Fruit fly (Drosophila melanogaster) whole organism, prepupa: Measurements from ENCODE around the gene CG6712.
A peak's percentile ranks its signal among the peaks of the same experiment; 100 is the strongest.

ENCODE experiments used
- CG10669 ChIP-seq: fragments of 200-800 bp; sonication (Bioruptor generic); optimal IDR thresholded peaks from 3 replicates; lab custom pipeline; 2018; ENCODE audit warnings: missing biosample characterization, mild to moderate bottlenecking, missing genetic modification characterization, moderate library complexity
- CG11762 ChIP-seq: fragments of 200-800 bp; sonication (Bioruptor generic); optimal IDR thresholded peaks from 3 replicates; lab custom pipeline; 2016; ENCODE audit warnings: missing biosample characterization, missing genetic modification characterization; ENCODE audit not compliant: insufficient read depth
- CG11902 ChIP-seq: fragments of 200-800 bp; sonication (Bioruptor generic); optimal IDR thresholded peaks from 3 replicates; lab custom pipeline; 2016; ENCODE audit warnings: missing biosample characterization, missing genetic modification characterization
- CG15336 ChIP-seq: fragments of 200-800 bp; sonication (Bioruptor generic); IDR thresholded peaks from 2 replicates; pipeline ENCODE4 v1.3.6; 2022; ENCODE audit warnings: missing biosample characterization, missing genetic modification characterization
- CG1621 ChIP-seq: fragments of 200-800 bp; sonication (Bioruptor generic); optimal IDR thresholded peaks from 3 replicates; lab custom pipeline; 2018; ENCODE audit warnings: missing biosample characterization, mild to moderate bottlenecking, missing genetic modification characterization
- CG16779 ChIP-seq: fragments of 200-800 bp; sonication (Bioruptor generic); optimal IDR thresholded peaks from 3 replicates; lab custom pipeline; 2017; ENCODE audit warnings: missing biosample characterization, mild to moderate bottlenecking, missing genetic modification characterization
- CG3032 ChIP-seq: fragments of 200-800 bp; optimal IDR thresholded peaks from 2 replicates; lab custom pipeline; 2019; ENCODE audit warnings: missing biosample characterization, mild to moderate bottlenecking, missing genetic modification characterization, moderate library complexity
- CG31627 ChIP-seq: fragments of 200-800 bp; sonication (Bioruptor generic); optimal IDR thresholded peaks from 3 replicates; lab custom pipeline; 2016; ENCODE audit warnings: missing biosample characterization, missing genetic modification characterization
- CG32006 ChIP-seq: fragments of 200-800 bp; sonication (Bioruptor generic); optimal IDR thresholded peaks from 3 replicates; lab custom pipeline; 2017; ENCODE audit warnings: missing biosample characterization, mild to moderate bottlenecking, missing genetic modification characterization
- CG3919 ChIP-seq: fragments of 200-800 bp; sonication (Bioruptor generic); optimal IDR thresholded peaks from 3 replicates; lab custom pipeline; 2016; ENCODE audit warnings: missing biosample characterization, missing genetic modification characterization
- CG4318 ChIP-seq: fragments of 200-800 bp; sonication (Bioruptor generic); optimal IDR thresholded peaks from 3 replicates; lab custom pipeline; 2017; ENCODE audit warnings: missing biosample characterization, mild to moderate bottlenecking, missing genetic modification characterization
- CG6163 ChIP-seq: fragments of 200-800 bp; sonication (Bioruptor generic); IDR thresholded peaks from 3 replicates; pipeline ENCODE4 v1.3.6; 2022; ENCODE audit warnings: missing biosample characterization, missing genetic modification characterization
- CG6792 ChIP-seq: fragments of 200-800 bp; sonication (Bioruptor generic); optimal IDR thresholded peaks from 3 replicates; lab custom pipeline; 2016; ENCODE audit warnings: missing biosample characterization, missing genetic modification characterization
- CG6808 ChIP-seq: fragments of 200-800 bp; sonication (Bioruptor generic); optimal IDR thresholded peaks from 3 replicates; lab custom pipeline; 2017; ENCODE audit warnings: missing biosample characterization, missing genetic modification characterization, mild to moderate bottlenecking, moderate library complexity, missing genetic modification reagents
- CG6854 ChIP-seq: fragments of 200-800 bp; sonication (Bioruptor generic); optimal IDR thresholded peaks from 2 replicates; lab custom pipeline; 2017; ENCODE audit warnings: missing biosample characterization, mild to moderate bottlenecking, missing genetic modification characterization
- CG7368 ChIP-seq: fragments of 200-800 bp; sonication (Bioruptor generic); optimal IDR thresholded peaks from 3 replicates; lab custom pipeline; 2016; ENCODE audit warnings: missing biosample characterization, missing genetic modification characterization
- CG8119 ChIP-seq: fragments of 200-800 bp; sonication (Bioruptor generic); IDR thresholded peaks from 3 replicates; pipeline ENCODE4 v1.3.6; 2022; ENCODE audit warnings: missing biosample characterization, missing genetic modification characterization
- CG8319 ChIP-seq: fragments of 200-800 bp; sonication (Bioruptor generic); optimal IDR thresholded peaks from 3 replicates; lab custom pipeline; 2016; ENCODE audit warnings: missing biosample characterization, missing genetic modification characterization
- CG8632 ChIP-seq: fragments of 200-800 bp; sonication (Bioruptor generic); optimal IDR thresholded peaks from 3 replicates; lab custom pipeline; 2016; ENCODE audit warnings: missing biosample characterization, missing genetic modification characterization
- Eip75B ChIP-seq: fragments of 200-800 bp; sonication (Bioruptor generic); optimal IDR thresholded peaks from 3 replicates; lab custom pipeline; 2016; ENCODE audit warnings: missing biosample characterization, missing genetic modification characterization
- Eip78C ChIP-seq: fragments of 200-800 bp; sonication (Bioruptor generic); peaks from one replicate; lab custom pipeline; 2016; ENCODE audit warnings: missing biosample characterization, missing genetic modification characterization
- Ets21C ChIP-seq: fragments of 200-800 bp; sonication (Bioruptor generic); optimal IDR thresholded peaks from 3 replicates; lab custom pipeline; 2016; ENCODE audit warnings: missing biosample characterization, missing genetic modification characterization
- Gug ChIP-seq: fragments of 200-800 bp; sonication (Bioruptor generic); IDR thresholded peaks from 2 replicates; pipeline ENCODE4 v1.3.6; 2022; ENCODE audit warnings: missing biosample characterization, missing genetic modification characterization
- Hr38 ChIP-seq: sonication (Bioruptor generic); optimal IDR thresholded peaks from 2 replicates; lab custom pipeline; 2016; ENCODE audit warnings: missing biosample characterization, missing genetic modification characterization
- Hr39 ChIP-seq: fragments of 200-800 bp; sonication (Bioruptor generic); optimal IDR thresholded peaks from 2 replicates; lab custom pipeline; 2016; ENCODE audit warnings: missing biosample characterization, missing genetic modification characterization
- Lpt ChIP-seq: fragments of 200-800 bp; sonication (Bioruptor generic); optimal IDR thresholded peaks from 3 replicates; lab custom pipeline; 2016; ENCODE audit warnings: missing biosample characterization, missing genetic modification characterization
- Met ChIP-seq: fragments of 200-800 bp; sonication (Bioruptor generic); optimal IDR thresholded peaks from 3 replicates; lab custom pipeline; 2016; ENCODE audit warnings: missing biosample characterization, missing genetic modification characterization
- OdsH ChIP-seq: fragments of 200-800 bp; sonication (Bioruptor generic); optimal IDR thresholded peaks from 3 replicates; lab custom pipeline; 2016; ENCODE audit warnings: missing biosample characterization, missing genetic modification characterization
- Smox ChIP-seq: fragments of 200-800 bp; sonication (Bioruptor generic); optimal IDR thresholded peaks from 3 replicates; lab custom pipeline; 2016; ENCODE audit warnings: missing biosample characterization, missing genetic modification characterization
- Sox102F ChIP-seq: fragments of 200-800 bp; sonication (Bioruptor generic); optimal IDR thresholded peaks from 2 replicates; lab custom pipeline; 2016; ENCODE audit warnings: missing biosample characterization, mild to moderate bottlenecking, missing genetic modification characterization
- Sox15 ChIP-seq: fragments of 200-800 bp; sonication (Bioruptor generic); optimal IDR thresholded peaks from 3 replicates; lab custom pipeline; 2016; ENCODE audit warnings: missing biosample characterization, missing genetic modification characterization
- achi ChIP-seq: fragments of 200-800 bp; sonication (Bioruptor generic); optimal IDR thresholded peaks from 3 replicates; lab custom pipeline; 2016; ENCODE audit warnings: missing biosample characterization, missing genetic modification characterization
- dac ChIP-seq: fragments of 200-800 bp; sonication (Bioruptor generic); optimal IDR thresholded peaks from 2 replicates; lab custom pipeline; 2017; ENCODE audit warnings: missing biosample characterization, mild to moderate bottlenecking, missing genetic modification characterization
- dsx ChIP-seq: fragments of 200-800 bp; optimal IDR thresholded peaks from 3 replicates; lab custom pipeline; 2019; ENCODE audit warnings: missing biosample characterization, mild to moderate bottlenecking, missing genetic modification characterization, moderate library complexity; ENCODE audit not compliant: poor library complexity, severe bottlenecking
- eg ChIP-seq: fragments of 200-800 bp; sonication (Bioruptor generic); IDR thresholded peaks from 3 replicates; pipeline ENCODE4 v1.3.6; 2022; ENCODE audit warnings: missing biosample characterization, missing genetic modification characterization
- esn ChIP-seq: fragments of 200-800 bp; sonication (Bioruptor generic); optimal IDR thresholded peaks from 2 replicates; lab custom pipeline; 2016; ENCODE audit warnings: missing biosample characterization, mild to moderate bottlenecking, missing genetic modification characterization, moderate library complexity
- fd59A ChIP-seq: fragments of 200-800 bp; sonication (Bioruptor generic); optimal IDR thresholded peaks from 2 replicates; lab custom pipeline; 2017; ENCODE audit warnings: missing biosample characterization, mild to moderate bottlenecking, missing genetic modification characterization, missing genetic modification reagents
- fd85E ChIP-seq: fragments of 200-800 bp; sonication (Bioruptor generic); optimal IDR thresholded peaks from 3 replicates; lab custom pipeline; 2016; ENCODE audit warnings: missing biosample characterization, missing genetic modification characterization
- fkh ChIP-seq: fragments of 200-800 bp; sonication (Bioruptor generic); optimal IDR thresholded peaks from 3 replicates; lab custom pipeline; 2017; ENCODE audit warnings: missing biosample characterization, mild to moderate bottlenecking, missing genetic modification characterization, moderate library complexity
- lz ChIP-seq: fragments of 200-800 bp; sonication (Bioruptor generic); optimal IDR thresholded peaks from 3 replicates; lab custom pipeline; 2016; ENCODE audit warnings: missing biosample characterization, missing genetic modification characterization
- net ChIP-seq: fragments of 200-800 bp; sonication (Bioruptor generic); optimal IDR thresholded peaks from 3 replicates; lab custom pipeline; 2016; ENCODE audit warnings: missing biosample characterization, missing genetic modification characterization
- pdm3 ChIP-seq: fragments of 200-800 bp; sonication (Bioruptor generic); optimal IDR thresholded peaks from 3 replicates; lab custom pipeline; 2016; ENCODE audit warnings: missing biosample characterization, missing genetic modification characterization
- ss ChIP-seq, 2 experiments: fragments of 200-800 bp; sonication (Bioruptor generic); optimal IDR thresholded peaks; 2 replicates in 1 of 2; 3 replicates in 1 of 2; lab custom pipeline; 2017 to 2018; ENCODE audit warnings: mild to moderate bottlenecking in 2 of 2, missing biosample characterization in 2 of 2, missing genetic modification characterization in 2 of 2, moderate library complexity in 1 of 2
- svp ChIP-seq: fragments of 200-800 bp; sonication (Bioruptor generic); peaks from one replicate; lab custom pipeline; 2016; ENCODE audit warnings: missing biosample characterization, missing genetic modification characterization
- topi ChIP-seq: fragments of 200-800 bp; sonication (Bioruptor generic); optimal IDR thresholded peaks from 3 replicates; lab custom pipeline; 2016; ENCODE audit warnings: missing biosample characterization, missing genetic modification characterization
- vri ChIP-seq: fragments of 200-800 bp; sonication (Bioruptor generic); optimal IDR thresholded peaks from 3 replicates; lab custom pipeline; 2016; ENCODE audit warnings: missing biosample characterization, mild to moderate bottlenecking, missing genetic modification characterization

The CG6712 gene

dm6 chr2L:12107087-12107486, 10.8 kb upstream of the CG6712 start:
- TF ChIP-seq dsx (GFP tag; lab: Kevin White, UChicago), result no peak
- TF ChIP-seq lz (GFP tag; lab: Kevin White, UChicago), result no peak
- TF ChIP-seq Hr38, result no peak
- no peak for TF ChIP-seq ss (GFP tag; optimal IDR thresholded peaks at IDR 0.05; lab: Kevin White, UChicago)
- no peak for TF ChIP-seq Gug (GFP tag; lab: Robert Waterston, UW)
- TF ChIP-seq Eip75B (GFP tag; lab: Kevin White, UChicago), result no peak
- no peak for TF ChIP-seq Sox15 (GFP tag; lab: Kevin White, UChicago)
- no peak for TF ChIP-seq CG6854 (GFP tag; lab: Kevin White, UChicago)
- no peak for TF ChIP-seq Smox
- no peak for TF ChIP-seq svp (GFP tag; lab: Kevin White, UChicago)
- no peak for TF ChIP-seq pdm3 (GFP tag; lab: Kevin White, UChicago)

DNA sequence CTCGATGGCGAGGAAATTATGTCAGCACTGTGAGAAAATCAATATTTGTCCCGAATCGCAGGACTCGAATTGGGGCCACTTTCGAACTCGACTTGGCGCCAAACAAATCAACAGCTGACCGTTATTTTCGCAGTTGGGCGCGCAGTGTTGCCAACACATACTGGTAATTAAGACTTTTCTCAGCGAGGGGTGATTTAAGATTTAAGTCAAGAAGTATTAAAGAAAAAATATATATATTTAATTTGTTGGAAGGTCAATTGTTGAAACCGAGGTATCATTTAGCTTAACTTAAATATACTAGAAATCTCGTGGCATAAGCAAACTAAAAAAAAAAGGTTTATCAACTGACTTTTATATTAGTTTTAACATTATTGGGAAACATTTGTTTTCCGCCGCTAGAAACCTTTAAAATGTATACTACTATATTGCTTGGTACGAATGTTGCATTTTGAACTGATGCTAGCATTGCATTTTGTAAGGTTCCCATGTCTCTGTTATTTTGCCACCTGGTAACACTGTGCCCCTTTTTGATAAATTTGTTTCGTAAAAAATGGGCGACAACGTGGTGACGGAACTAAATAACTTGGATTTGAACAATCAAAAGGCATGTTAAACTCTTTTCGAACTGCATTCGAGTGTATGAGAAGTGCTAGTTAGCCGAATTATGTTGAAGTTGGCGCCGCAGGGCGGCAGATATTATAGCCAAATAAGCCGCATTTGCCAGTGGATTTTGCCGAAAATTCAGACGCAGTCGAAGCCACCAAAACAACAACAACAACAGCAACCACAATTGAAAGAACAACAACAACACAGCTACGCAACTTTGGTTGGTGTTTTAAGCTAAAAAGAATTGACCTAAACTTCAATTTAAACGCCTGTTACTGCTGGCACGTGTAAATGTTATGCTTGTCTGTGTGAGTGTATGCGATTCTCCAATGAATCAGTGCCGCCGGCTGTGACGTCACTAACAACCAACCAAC, 7.2 kb upstream of the CG6712 start, which contains the start of the genes Patsas and ThrRS:
TSS of gene Patsas (minus strand) at position 55 of the 980 bp plus-strand sequence.
TSS of gene ThrRS (plus strand) at position 521 of the 980 bp plus-strand sequence.
- TF ChIP-seq CG8632, result no peak
- TF ChIP-seq Eip78C (GFP tag; lab: Kevin White, UChicago), result peak; percentile 93
- TF ChIP-seq Gug (GFP tag; lab: Robert Waterston, UW), result peak; percentile 81
- TF ChIP-seq Hr39 (GFP tag; lab: Kevin White, UChicago), result peak; percentile 82
- TF ChIP-seq vri (GFP tag; lab: Kevin White, UChicago), result no peak
- TF ChIP-seq dac (GFP tag; lab: Kevin White, UChicago), result peak; percentile 83
- peak; percentile 71 for TF ChIP-seq CG6808 (GFP tag; lab: Kevin White, UChicago)
- no peak for TF ChIP-seq ss (GFP tag; optimal IDR thresholded peaks at IDR 0.05; lab: Kevin White, UChicago)
- peak; percentile 76 for TF ChIP-seq Sox15 (GFP tag; lab: Kevin White, UChicago)
- peak; percentile 83 for TF ChIP-seq CG3032
- peak; percentile 91 for TF ChIP-seq CG32006 (GFP tag; lab: Kevin White, UChicago)
- TF ChIP-seq CG16779, result peak; percentile 59
- peak; percentile 66 for TF ChIP-seq CG6792
- TF ChIP-seq Met (GFP tag; lab: Kevin White, UChicago), result no peak
- TF ChIP-seq Hr38, result no peak
- peak; percentile 75 for TF ChIP-seq net
- TF ChIP-seq fd59A (GFP tag; lab: Kevin White, UChicago), result peak; percentile 52
- TF ChIP-seq esn (GFP tag; lab: Kevin White, UChicago), result peak; percentile 81
- no peak for TF ChIP-seq achi
- TF ChIP-seq CG11902 (GFP tag; lab: Kevin White, UChicago), result peak; percentile 73
- TF ChIP-seq Lpt (GFP tag; lab: Kevin White, UChicago), result peak; percentile 80
- TF ChIP-seq Smox, result no peak
- peak; percentile 83 for TF ChIP-seq CG31627 (GFP tag; lab: Kevin White, UChicago)
- TF ChIP-seq CG10669 (GFP tag; lab: Kevin White, UChicago), result no peak
- no peak for TF ChIP-seq svp (GFP tag; lab: Kevin White, UChicago)
- no peak for TF ChIP-seq fd85E (GFP tag; lab: Kevin White, UChicago)
- TF ChIP-seq CG11762 (GFP tag; lab: Kevin White, UChicago), result no peak
- peak; percentile 76 for TF ChIP-seq topi (GFP tag; lab: Kevin White, UChicago)
- TF ChIP-seq CG15336 (GFP tag; lab: Robert Waterston, UW), result peak; percentile 85
- TF ChIP-seq Ets21C (GFP tag; lab: Kevin White, UChicago), result no peak
- no peak for TF ChIP-seq fkh (GFP tag; lab: Kevin White, UChicago)
- TF ChIP-seq CG8119, result peak; percentile 83
- peak; percentile 85 for TF ChIP-seq lz (GFP tag; lab: Kevin White, UChicago)
- TF ChIP-seq CG4318, result no peak
- TF ChIP-seq Sox102F (GFP tag; lab: Kevin White, UChicago), result no peak
- TF ChIP-seq OdsH (GFP tag; lab: Kevin White, UChicago), result peak; percentile 87
- TF ChIP-seq CG3919, result peak; percentile 84
- peak; percentile 72 for TF ChIP-seq CG8319 (GFP tag; lab: Kevin White, UChicago)
- TF ChIP-seq CG7368, result peak; percentile 56
- TF ChIP-seq CG1621 (tag; lab: Kevin White, UChicago), result peak; percentile 53
- TF ChIP-seq eg (GFP tag; lab: Robert Waterston, UW), result peak; percentile 91
- TF ChIP-seq CG6163 (GFP tag; lab: Robert Waterston, UW), result peak; percentile 77; the same call in 1 of the 3 replicates
- TF ChIP-seq Eip75B (GFP tag; lab: Kevin White, UChicago), result no peak
- no peak for TF ChIP-seq dsx (GFP tag; lab: Kevin White, UChicago)
- no peak for TF ChIP-seq pdm3 (GFP tag; lab: Kevin White, UChicago)
